Fruit fly (Drosophila melanogaster) whole organism, pupa: Measurements from ENCODE around the gene rost.

Experiments used
- CG4496 ChIP-seq: fragments of 200-800 bp; sonication (Bioruptor generic); IDR thresholded peaks from 3 replicates; pipeline ENCODE4 v1.3.6; 2022; ENCODE audit warnings: missing biosample characterization, missing genetic modification characterization
- Pif1B ChIP-seq: fragments of 200-800 bp; sonication (Bioruptor generic); optimal IDR thresholded peaks from 3 replicates; lab custom pipeline; 2016; ENCODE audit warnings: missing biosample characterization, missing genetic modification characterization
- Snoo ChIP-seq: fragments of 200-800 bp; sonication (Bioruptor generic); optimal IDR thresholded peaks from 3 replicates; lab custom pipeline; 2017; ENCODE audit warnings: missing biosample characterization, mild to moderate bottlenecking, missing genetic modification characterization, inconsistent platforms

dm6 chr2L:9010267-9010666, 20.9 kb upstream of the rost start, which contains the start of gene CG9568:
- TF ChIP-seq Snoo (tag; lab: Kevin White, UChicago) = no peak
- TF ChIP-seq CG4496 (GFP tag; lab: Robert Waterston, UW) = no peak
- TF ChIP-seq Pif1B (GFP tag; lab: Kevin White, UChicago) = no peak
